Worm (Caenorhabditis elegans): ENCODE measurements around the gene irld-36.

Gene irld-36

ce11 chrII:1706385-1706784, 27.2 kb downstream of the irld-36 start, which contains the start of gene sdz-18:
Gene sdz-18 (minus strand): TSS chrII:1706485.
- no peak for TF ChIP-seq ceh-48 (tag; optimal IDR thresholded peaks at IDR 0.05)
- no peak for TF ChIP-seq gmeb-2 (tag; optimal IDR thresholded peaks at IDR 0.05)
- TF ChIP-seq hlh-13 (GFP tag; optimal IDR thresholded peaks at IDR 0.05) = no peak
- no peak for TF ChIP-seq ceh-31 (tag; optimal IDR thresholded peaks at IDR 0.05)
- TF ChIP-seq fkh-6 (tag; optimal IDR thresholded peaks at IDR 0.05) = no peak

- TF ChIP-seq hlh-15 (tag; optimal IDR thresholded peaks at IDR 0.05) = no peak
- no peak for TF ChIP-seq ttx-3 (tag; optimal IDR thresholded peaks at IDR 0.05)
- TF ChIP-seq ceh-30 (tag; optimal IDR thresholded peaks at IDR 0.05) = no peak
- no peak for TF ChIP-seq gmeb-2 (tag; optimal IDR thresholded peaks at IDR 0.05)
- no peak for TF ChIP-seq ceh-18 (tag; optimal IDR thresholded peaks at IDR 0.05)
- no peak for TF ChIP-seq ceh-2 (tag; optimal IDR thresholded peaks at IDR 0.05)
- no peak for TF ChIP-seq ztf-16 (tag; optimal IDR thresholded peaks at IDR 0.05)
- no peak for TF ChIP-seq elt-4 (tag; optimal IDR thresholded peaks at IDR 0.05)
- no peak for TF ChIP-seq C08G9.2 (tag; optimal IDR thresholded peaks at IDR 0.05)
- TF ChIP-seq ceh-48 (tag; optimal IDR thresholded peaks at IDR 0.05) = no peak
- TF ChIP-seq dmd-4 (tag; optimal IDR thresholded peaks at IDR 0.05; ENCODE audit: borderline replicate concordance) = no peak
- TF ChIP-seq ceh-19 (GFP tag; optimal IDR thresholded peaks at IDR 0.05) = no peak
- TF ChIP-seq tbx-2 (tag; optimal IDR thresholded peaks at IDR 0.05) = no peak
- TF ChIP-seq ahr-1 (tag; optimal IDR thresholded peaks at IDR 0.05) = no peak
- TF ChIP-seq eyg-1 (tag; optimal IDR thresholded peaks at IDR 0.05) = no peak
- TF ChIP-seq fkh-6 (tag; optimal IDR thresholded peaks at IDR 0.05) = no peak
- no peak for TF ChIP-seq T23F11.4 (GFP tag; optimal IDR thresholded peaks at IDR 0.05)
- TF ChIP-seq tbx-7 (tag; optimal IDR thresholded peaks at IDR 0.05) = no peak
- no peak for TF ChIP-seq hlh-8 (tag; optimal IDR thresholded peaks at IDR 0.05)
Measured at ce11 chrII:1709959-1710358, 30.8 kb downstream of the irld-36 start, which contains the start of gene fbxa-184. Gene fbxa-184 (plus strand): TSS chrII:1710259.

- no peak for TF ChIP-seq ceh-14 (tag; optimal IDR thresholded peaks at IDR 0.05)
- TF ChIP-seq madf-2 (tag; optimal IDR thresholded peaks at IDR 0.05) = no peak
- TF ChIP-seq ceh-30 (tag; optimal IDR thresholded peaks at IDR 0.05) = no peak
- TF ChIP-seq eyg-1 (tag; optimal IDR thresholded peaks at IDR 0.05) = no peak
- TF ChIP-seq ceh-9 (tag; optimal IDR thresholded peaks at IDR 0.05) = no peak
- TF ChIP-seq mec-3 (tag; optimal IDR thresholded peaks at IDR 0.05; ENCODE audit: borderline replicate concordance) = no peak
- no peak for TF ChIP-seq zip-5 (tag; optimal IDR thresholded peaks at IDR 0.05)
- no peak for TF ChIP-seq fax-1 (tag; optimal IDR thresholded peaks at IDR 0.05)
- TF ChIP-seq sox-4 (tag; optimal IDR thresholded peaks at IDR 0.05) = no peak
- TF ChIP-seq elt-4 (tag; optimal IDR thresholded peaks at IDR 0.05) = no peak
- no peak for TF ChIP-seq pha-4 (tag; optimal IDR thresholded peaks at IDR 0.05)
- no peak for TF ChIP-seq ets-4 (tag; optimal IDR thresholded peaks at IDR 0.05)
- TF ChIP-seq ceh-48 (tag; optimal IDR thresholded peaks at IDR 0.05) = no peak
- no peak for TF ChIP-seq odd-2 (tag; optimal IDR thresholded peaks at IDR 0.05)
- TF ChIP-seq unc-86 (tag; optimal IDR thresholded peaks at IDR 0.05) = no peak
- no peak for TF ChIP-seq ceh-34 (tag; optimal IDR thresholded peaks at IDR 0.05)
Measured at ce11 chrII:1712938-1713337, 33.8 kb downstream of the irld-36 start, which contains the start of gene btb-7. Gene btb-7 (plus strand): TSS chrII:1713238.

DNA sequence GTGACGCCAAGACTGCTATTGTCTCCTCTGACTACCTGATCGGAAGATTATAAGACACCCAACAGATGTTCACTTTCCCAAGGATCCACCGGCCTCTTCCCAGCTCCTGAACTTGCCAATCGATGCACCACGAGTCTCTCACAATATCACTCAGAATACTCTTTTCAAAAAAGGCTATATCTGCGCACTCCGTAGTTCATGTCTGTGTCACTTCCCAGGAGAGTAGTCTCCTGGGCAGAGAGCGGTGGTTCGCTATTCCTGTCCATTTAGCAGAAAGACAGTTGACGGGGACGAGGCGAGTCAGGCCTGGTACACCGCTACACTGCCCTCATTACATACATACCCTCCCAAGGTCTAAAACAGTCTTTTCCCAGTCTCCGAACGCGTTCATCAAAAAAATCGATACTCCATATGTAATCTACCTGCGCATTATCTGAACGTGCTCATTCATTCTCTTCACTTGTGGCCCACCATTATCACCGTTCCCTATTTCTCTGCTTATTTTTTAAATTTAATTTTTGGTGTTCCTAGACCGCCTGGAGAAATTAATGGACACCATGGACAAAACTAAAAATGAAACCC, 35.7 kb downstream of the irld-36 start, which contains the start of gene btb-6:
btb-6 (plus strand) TSS at position 532 of the 582 bp plus-strand sequence.
- TF ChIP-seq hlh-8 (tag; optimal IDR thresholded peaks at IDR 0.05) (no peak), ceh-19 (GFP tag; optimal IDR thresholded peaks at IDR 0.05) (no peak), syd-9 (tag; optimal IDR thresholded peaks at IDR 0.05) (no peak)

- TF ChIP-seq ref-2 (tag; optimal IDR thresholded peaks at IDR 0.05) (no peak), ceh-31 (tag; optimal IDR thresholded peaks at IDR 0.05) (no peak), ttx-3 (tag; optimal IDR thresholded peaks at IDR 0.05) (no peak), ceh-34 (tag; optimal IDR thresholded peaks at IDR 0.05) (no peak), Y22D7AL.16 (tag; optimal IDR thresholded peaks at IDR 0.05) (no peak), unc-42 (tag; optimal IDR thresholded peaks at IDR 0.05) (no peak), che-1 (tag; optimal IDR thresholded peaks at IDR 0.05) (no peak), C08G9.2 (tag; optimal IDR thresholded peaks at IDR 0.05) (no peak), ceh-9 (tag; optimal IDR thresholded peaks at IDR 0.05) (no peak), eyg-1 (tag; optimal IDR thresholded peaks at IDR 0.05) (no peak), unc-3 (GFP tag; conservative IDR thresholded peaks at IDR 0.05) (no peak), unc-3 (tag; optimal IDR thresholded peaks at IDR 0.05) (no peak)
Measured at ce11 chrII:1719153-1719552, 40.0 kb downstream of the irld-36 start, which contains the start of gene fbxb-48. Gene fbxb-48 (minus strand): TSS chrII:1719253.

All from whole organism, late embryonic.